Worm (Caenorhabditis elegans) whole organism, dauer: Measurements from ENCODE around the gene zip-12.

ENCODE experiments used
- unc-62 ChIP-seq: sonication (generic microtip); optimal IDR thresholded peaks from 2 replicates; lab custom pipeline; 2017; ENCODE audit warnings: missing biosample characterization, missing genetic modification reagents, missing genetic modification characterization

The zip-12 gene

ce11 chrIII:12335400-12335994 lies 7.8 kb downstream of the zip-12 start:
- TF ChIP-seq unc-62 (GFP tag; lab: Kevin White, UChicago): no peak

DNA sequence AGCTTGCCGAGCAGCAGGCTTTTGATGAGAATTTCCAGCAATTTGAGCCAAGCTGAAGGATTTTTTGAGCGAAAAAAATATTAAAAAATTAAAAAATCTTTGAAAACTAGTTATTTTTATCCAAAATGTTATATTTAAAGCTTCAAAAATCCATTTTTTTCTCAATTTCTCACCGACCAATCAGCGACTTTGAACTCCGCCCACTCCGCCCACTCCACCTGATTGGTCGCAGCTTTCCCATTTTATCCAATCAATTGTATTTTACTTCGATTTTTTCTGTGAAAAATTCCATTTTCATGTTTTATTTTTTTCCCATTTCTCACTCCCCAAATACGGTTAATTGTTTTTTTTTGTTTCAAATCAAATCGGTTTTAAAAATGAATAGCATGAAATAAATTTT lies 17.2 kb downstream of the zip-12 start:
- TF ChIP-seq unc-62 (GFP tag; lab: Kevin White, UChicago): no peak

- no peak for TF ChIP-seq unc-62 (GFP tag; lab: Kevin White, UChicago)
These were observed 21.3 kb downstream of the zip-12 start for ce11 chrIII:12349027-12349426.

DNA sequence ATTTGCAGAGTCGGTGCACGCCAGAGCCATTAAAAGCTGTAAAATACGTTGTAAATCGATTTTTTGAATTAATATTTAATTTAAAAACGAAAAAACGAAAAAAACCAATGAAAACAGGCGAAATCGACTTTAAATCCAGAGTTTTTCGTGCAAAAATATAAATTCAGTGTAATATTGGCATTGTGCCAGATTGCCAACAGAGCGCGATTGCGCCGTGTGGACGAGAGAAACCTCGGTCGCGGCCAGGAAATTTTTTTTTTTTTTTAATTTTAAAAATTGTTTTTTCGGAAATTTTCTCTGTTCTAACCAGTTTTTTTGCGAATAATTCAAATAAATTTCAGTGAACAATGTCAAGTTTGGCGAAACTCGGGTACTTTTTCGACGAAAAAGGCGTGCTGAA lies 23.6 kb downstream of the zip-12 start, which contains the start of the genes pph-4.1 and Y75B8A.31:
TSS of gene pph-4.1 (minus strand) at position 36 of the 400 bp plus-strand sequence.
TSS of gene Y75B8A.31 (plus strand) at position 342 of the 400 bp plus-strand sequence.
- no peak for TF ChIP-seq unc-62 (GFP tag; lab: Kevin White, UChicago)

- TF ChIP-seq unc-62 (GFP tag; lab: Kevin White, UChicago): no peak
These were observed 28.9 kb downstream of the zip-12 start for ce11 chrIII:12356588-12356987.

DNA sequence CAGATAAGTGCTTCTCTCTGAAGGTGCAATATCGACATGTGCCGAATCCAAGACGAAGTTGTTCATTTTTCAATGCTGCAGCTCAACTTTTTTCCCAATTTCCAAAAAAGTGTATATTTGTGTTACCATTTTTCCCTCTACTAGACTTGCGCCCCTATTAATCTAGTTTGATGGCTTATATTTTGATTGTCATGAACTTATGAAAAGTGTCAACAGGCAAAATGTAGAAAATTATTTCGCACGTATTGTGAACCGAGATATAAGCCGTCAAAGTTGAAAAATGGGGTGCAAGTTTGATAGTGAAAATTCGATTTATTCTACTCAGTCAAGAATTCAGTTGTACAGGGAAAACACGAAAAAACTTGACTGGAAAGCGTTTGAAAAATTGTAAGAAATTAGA lies 30.7 kb downstream of the zip-12 start, which contains the start of gene Y75B8A.32:
TSS of gene Y75B8A.32 (minus strand) at position 101 of the 400 bp plus-strand sequence.
- TF ChIP-seq unc-62 (GFP tag; lab: Kevin White, UChicago): no peak

DNA sequence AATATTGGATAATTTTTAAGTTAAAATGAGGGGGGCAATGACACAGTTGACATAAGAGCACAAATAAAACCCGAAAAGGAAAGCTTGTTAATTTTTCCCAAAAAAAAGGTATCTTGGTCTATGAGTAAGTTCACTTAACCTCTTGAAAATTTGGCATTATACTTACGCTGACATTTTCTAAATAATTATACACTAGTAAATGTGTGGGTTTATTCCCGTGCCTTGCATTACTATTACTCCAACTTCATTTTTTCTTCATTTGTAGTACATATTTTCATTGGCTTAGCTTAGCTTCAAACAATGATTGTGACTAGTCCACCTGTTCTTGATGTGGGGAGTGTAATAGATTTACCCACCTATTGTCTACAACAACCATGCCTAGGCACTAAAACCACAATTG lies 31.6 kb downstream of the zip-12 start, which contains the start of gene Y75B8A.34:
TSS of gene Y75B8A.34 (plus strand) at position 301 of the 400 bp plus-strand sequence.
- TF ChIP-seq unc-62 (GFP tag; lab: Kevin White, UChicago): no peak

DNA sequence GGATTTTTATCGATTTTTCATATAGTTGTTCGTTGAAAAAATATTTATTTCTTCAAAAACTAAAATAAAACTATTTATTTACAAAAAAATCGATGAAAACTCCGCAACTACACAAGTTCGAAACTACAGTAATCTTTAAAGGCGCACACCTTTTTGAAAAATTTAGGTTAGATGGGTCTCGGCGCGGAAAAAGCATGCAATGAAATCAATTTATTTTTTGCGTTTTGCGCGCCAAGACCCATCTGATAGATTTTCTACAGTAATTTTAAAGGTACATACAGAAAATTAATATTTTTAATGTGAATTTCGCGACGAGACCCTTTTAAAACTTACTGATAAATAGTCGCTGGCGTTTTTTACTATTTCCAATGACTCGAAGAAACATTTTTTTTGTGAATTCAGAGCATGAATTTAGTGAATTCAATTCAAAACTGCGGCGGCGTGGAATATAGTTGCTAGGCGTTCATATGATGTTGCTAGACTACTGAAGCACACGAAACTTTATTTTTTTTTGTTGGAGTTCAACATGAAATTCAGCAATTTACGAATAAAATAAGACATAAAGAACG lies 39.4 kb downstream of the zip-12 start, which contains the start of gene Y75B8A.33:
TSS of gene Y75B8A.33 (minus strand) at position 385 of the 569 bp plus-strand sequence.
- TF ChIP-seq unc-62 (GFP tag; lab: Kevin White, UChicago): no peak

- TF ChIP-seq unc-62 (GFP tag; lab: Kevin White, UChicago): no peak
These were observed 40.2 kb downstream of the zip-12 start for ce11 chrIII:12367891-12368290.

DNA sequence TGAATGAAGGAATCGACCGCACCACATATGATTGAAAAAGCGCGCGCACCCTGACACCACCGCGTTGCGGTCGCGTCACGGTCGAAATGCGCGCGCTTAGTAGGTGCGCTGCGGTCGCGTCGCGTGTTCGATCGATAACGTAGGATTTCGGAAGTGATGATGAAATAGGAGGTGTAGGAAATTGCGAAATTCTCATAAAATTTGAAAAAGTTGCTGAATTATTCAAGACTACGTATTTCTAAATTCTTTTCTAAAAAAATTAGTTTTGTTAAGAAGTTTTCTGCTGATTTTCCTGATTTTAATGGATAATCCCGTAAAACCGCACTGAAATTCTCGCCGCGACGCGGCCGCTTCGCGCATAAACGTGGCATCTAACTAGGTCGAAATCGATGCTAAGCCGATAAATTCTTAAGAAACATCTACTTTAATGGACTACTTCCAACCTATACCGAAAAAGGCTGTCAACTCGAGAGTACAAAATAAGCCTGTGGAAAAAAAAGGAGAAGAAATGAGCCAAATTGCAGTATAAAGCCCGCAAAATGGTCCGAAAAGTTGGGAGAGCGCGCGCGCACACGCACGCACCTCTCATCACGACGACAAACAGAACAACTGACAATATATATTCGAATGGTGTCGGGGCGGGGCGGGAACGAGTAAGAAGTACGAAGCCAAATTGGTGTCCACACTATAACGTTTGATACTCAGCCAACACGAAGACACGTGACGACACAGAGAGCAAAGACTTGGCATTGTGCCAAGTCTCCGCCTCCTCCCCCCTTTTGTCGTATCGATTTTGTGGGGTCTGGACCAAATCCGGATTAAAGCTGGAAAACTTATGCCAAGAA lies 41.0 kb downstream of the zip-12 start, which contains the start of gene his-72:
TSS of gene his-72 (minus strand) at position 589 of the 845 bp plus-strand sequence.
- no peak for TF ChIP-seq unc-62 (GFP tag; lab: Kevin White, UChicago)

ce11 chrIII:12369476-12369875 lies 41.8 kb downstream of the zip-12 start:
- TF ChIP-seq unc-62 (GFP tag; lab: Kevin White, UChicago): no peak

DNA sequence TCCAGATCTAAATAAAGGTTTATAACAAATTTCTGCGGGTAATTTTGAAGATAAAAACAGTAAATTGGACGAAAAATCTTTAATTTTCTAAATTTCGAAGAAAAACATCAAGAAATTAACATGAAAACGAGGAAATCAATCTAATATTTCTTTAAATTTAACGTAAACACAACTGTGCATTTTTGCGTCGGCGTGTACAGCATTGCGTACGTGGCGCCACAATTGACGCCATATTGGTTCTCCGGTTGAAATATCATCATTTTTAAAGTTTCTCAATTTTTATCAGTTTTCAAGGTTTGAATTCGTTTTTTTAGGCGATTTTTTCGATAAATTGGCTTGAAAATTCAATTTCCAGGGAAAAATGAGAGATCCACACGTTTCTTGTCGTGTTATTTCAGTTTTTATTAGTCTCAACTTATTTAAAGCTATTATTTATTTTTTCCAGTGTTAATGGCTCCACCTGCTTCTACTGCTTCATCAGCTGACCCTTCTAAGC lies 42.3 kb downstream of the zip-12 start, which contains the start of gene rpt-6:
TSS of gene rpt-6 (plus strand) at position 446 of the 496 bp plus-strand sequence.
- TF ChIP-seq unc-62 (GFP tag; lab: Kevin White, UChicago): no peak

- TF ChIP-seq unc-62 (GFP tag; lab: Kevin White, UChicago): no peak
These were observed 44.7 kb downstream of the zip-12 start for ce11 chrIII:12372080-12373065.

- TF ChIP-seq unc-62 (GFP tag; lab: Kevin White, UChicago): no peak
These were observed 45.6 kb downstream of the zip-12 start for ce11 chrIII:12373306-12373705.
